Fruit fly (Drosophila melanogaster) whole organism, embryonic: ENCODE results near the gene CG34310.

Experiments
- Abd-B ChIP-seq: fragments of 200-800 bp; sonication (Bioruptor generic); optimal IDR thresholded peaks from 2 replicates; lab custom pipeline; 2018; ENCODE audit warnings: missing biosample characterization, mild to moderate bottlenecking, missing genetic modification characterization, moderate library complexity
- B-H1 ChIP-seq: fragments of 200-800 bp; sonication (Bioruptor generic); IDR thresholded peaks from 3 replicates; pipeline ENCODE4 v1.3.6; 2022; ENCODE audit warnings: missing biosample characterization, missing genetic modification characterization
- CG12659 ChIP-seq: fragments of 200-800 bp; sonication (Bioruptor generic); optimal IDR thresholded peaks from 3 replicates; lab custom pipeline; 2017; ENCODE audit warnings: mild to moderate bottlenecking, missing biosample characterization, missing genetic modification reagents, missing genetic modification characterization
- CG13296 ChIP-seq: fragments of 200-800 bp; sonication (Bioruptor generic); optimal IDR thresholded peaks from 3 replicates; lab custom pipeline; 2018; ENCODE audit warnings: missing biosample characterization, mild to moderate bottlenecking, missing genetic modification characterization
- CG13624 ChIP-seq: fragments of 200-800 bp; sonication (Bioruptor generic); optimal IDR thresholded peaks from 2 replicates; lab custom pipeline; 2016; ENCODE audit warnings: missing biosample characterization, missing genetic modification characterization
- CG14860 ChIP-seq: fragments of 200-800 bp; sonication (Bioruptor generic); IDR thresholded peaks from 3 replicates; pipeline ENCODE4 v1.3.6; 2022; ENCODE audit warnings: missing biosample characterization, missing genetic modification characterization; ENCODE audit not compliant: partially characterized antibody
- CG15514 ChIP-seq: fragments of 200-800 bp; sonication (Bioruptor generic); optimal IDR thresholded peaks from 3 replicates; lab custom pipeline; 2017; ENCODE audit warnings: missing biosample characterization, missing genetic modification characterization, mild to moderate bottlenecking, moderate library complexity, missing genetic modification reagents
- CG16779 ChIP-seq: fragments of 200-800 bp; sonication (Bioruptor generic); IDR thresholded peaks from 2 replicates; pipeline ENCODE4 v1.3.6; 2022; ENCODE audit warnings: missing biosample characterization, missing genetic modification characterization
- CG16813 ChIP-seq: fragments of 200-800 bp; sonication (Bioruptor generic); IDR thresholded peaks from 3 replicates; pipeline ENCODE4 v1.3.6; 2022; ENCODE audit warnings: missing biosample characterization, missing genetic modification characterization; ENCODE audit not compliant: partially characterized antibody
- CG17829 ChIP-seq: fragments of 200-800 bp; optimal IDR thresholded peaks from 2 replicates; lab custom pipeline; 2019; ENCODE audit warnings: missing biosample characterization, mild to moderate bottlenecking, missing genetic modification characterization, moderate library complexity
- CG18764 ChIP-seq: fragments of 200-800 bp; sonication (Bioruptor generic); optimal IDR thresholded peaks from 3 replicates; lab custom pipeline; 2016; ENCODE audit warnings: missing biosample characterization, missing genetic modification characterization
- CG3407 ChIP-seq: fragments of 200-800 bp; sonication (Bioruptor generic); optimal IDR thresholded peaks from 2 replicates; lab custom pipeline; 2018; ENCODE audit warnings: missing biosample characterization, mild to moderate bottlenecking, missing genetic modification characterization
- CG5953 ChIP-seq: fragments of 200-800 bp; sonication (Bioruptor generic); IDR thresholded peaks from 2 replicates; pipeline ENCODE4 v1.3.6; 2022; ENCODE audit warnings: missing biosample characterization, missing genetic modification characterization
- CG7372 ChIP-seq: fragments of 200-800 bp; sonication (Bioruptor generic); IDR thresholded peaks from 2 replicates; pipeline ENCODE4 v1.3.6; 2022; ENCODE audit warnings: missing biosample characterization, missing genetic modification characterization
- CG8924 ChIP-seq: fragments of 200-800 bp; optimal IDR thresholded peaks from 3 replicates; lab custom pipeline; 2019; ENCODE audit warnings: missing biosample characterization, mild to moderate bottlenecking, missing genetic modification characterization, moderate library complexity
- CG9932 ChIP-seq: fragments of 200-800 bp; sonication (Bioruptor generic); IDR thresholded peaks from 2 replicates; pipeline ENCODE4 v1.3.6; 2022; ENCODE audit warnings: missing biosample characterization, missing genetic modification characterization
- Deaf1 ChIP-seq: fragments of 200-800 bp; optimal IDR thresholded peaks from 3 replicates; lab custom pipeline; 2019; ENCODE audit warnings: missing biosample characterization, mild to moderate bottlenecking, missing genetic modification characterization, moderate library complexity
- Dll ChIP-seq: fragments of 200-800 bp; sonication (Bioruptor generic); IDR thresholded peaks from 4 replicates; pipeline ENCODE4 v1.3.6; 2022; ENCODE audit warnings: missing biosample characterization, missing genetic modification characterization; ENCODE audit not compliant: partially characterized antibody
- E2f2 ChIP-seq: fragments of 200-800 bp; sonication (Bioruptor generic); IDR thresholded peaks from 2 replicates; pipeline ENCODE4 v1.3.6; 2022; ENCODE audit warnings: missing biosample characterization, missing genetic modification characterization
- Fer1 ChIP-seq: fragments of 200-800 bp; sonication (Bioruptor generic); optimal IDR thresholded peaks from 2 replicates; lab custom pipeline; 2017; ENCODE audit warnings: missing biosample characterization, mild to moderate bottlenecking, missing genetic modification characterization
- MBD-R2 ChIP-seq: fragments of 200-800 bp; sonication (Bioruptor generic); IDR thresholded peaks from 2 replicates; pipeline ENCODE4 v1.3.6; 2022; ENCODE audit warnings: missing biosample characterization, missing genetic modification characterization
- Mrtf ChIP-seq: fragments of 200-800 bp; sonication (Bioruptor generic); IDR thresholded peaks from 3 replicates; pipeline ENCODE4 v1.3.6; 2022; ENCODE audit warnings: missing biosample characterization, missing genetic modification characterization
- Nf-YB ChIP-seq: fragments of 200-800 bp; sonication (Bioruptor generic); optimal IDR thresholded peaks from 3 replicates; lab custom pipeline; 2019; ENCODE audit warnings: missing biosample characterization, mild to moderate bottlenecking, missing genetic modification characterization, moderate library complexity
- Nf-YC ChIP-seq: fragments of 200-800 bp; optimal IDR thresholded peaks from 3 replicates; lab custom pipeline; 2019; ENCODE audit warnings: missing biosample characterization, mild to moderate bottlenecking, missing genetic modification characterization, moderate library complexity
- Opbp ChIP-seq: fragments of 200-800 bp; sonication (Bioruptor generic); IDR thresholded peaks from 3 replicates; pipeline ENCODE4 v1.3.6; 2022; ENCODE audit warnings: missing biosample characterization, missing genetic modification characterization; ENCODE audit not compliant: partially characterized antibody
- Ptx1 ChIP-seq: fragments of 200-800 bp; sonication (Bioruptor generic); IDR thresholded peaks from 2 replicates; pipeline ENCODE4 v1.3.6; 2022; ENCODE audit warnings: missing biosample characterization, missing genetic modification characterization
- Scr ChIP-seq: fragments of 200-800 bp; sonication (Bioruptor generic); IDR thresholded peaks from 2 replicates; pipeline ENCODE4 v1.3.6; 2022; ENCODE audit warnings: missing biosample characterization, missing genetic modification characterization; ENCODE audit not compliant: partially characterized antibody
- amos ChIP-seq: fragments of 200-800 bp; sonication (Bioruptor generic); IDR thresholded peaks from 2 replicates; pipeline ENCODE4 v1.3.6; 2022; ENCODE audit warnings: missing biosample characterization, missing genetic modification characterization; ENCODE audit not compliant: partially characterized antibody
- cg ChIP-seq: fragments of 200-800 bp; sonication (Bioruptor generic); optimal IDR thresholded peaks from 3 replicates; lab custom pipeline; 2019; ENCODE audit warnings: missing biosample characterization, mild to moderate bottlenecking, missing genetic modification characterization, moderate library complexity
- crol ChIP-seq: fragments of 200-800 bp; sonication (Bioruptor generic); IDR thresholded peaks from 2 replicates; pipeline ENCODE4 v1.3.6; 2022; ENCODE audit warnings: missing biosample characterization, missing genetic modification characterization
- danr ChIP-seq: fragments of 200-800 bp; sonication (Bioruptor generic); IDR thresholded peaks from 2 replicates; pipeline ENCODE4 v1.3.6; 2022; ENCODE audit warnings: missing biosample characterization, missing genetic modification characterization
- dm ChIP-seq: fragments of 200-800 bp; sonication (Bioruptor generic); optimal IDR thresholded peaks from 3 replicates; lab custom pipeline; 2016; ENCODE audit warnings: missing biosample characterization, missing genetic modification characterization
- dmrt11E ChIP-seq: fragments of 200-800 bp; sonication (Bioruptor generic); optimal IDR thresholded peaks from 3 replicates; lab custom pipeline; 2018; ENCODE audit warnings: missing biosample characterization, mild to moderate bottlenecking, missing genetic modification characterization, moderate library complexity
- dmrt99B ChIP-seq: fragments of 200-800 bp; sonication (Bioruptor generic); optimal IDR thresholded peaks from 2 replicates; lab custom pipeline; 2018; ENCODE audit warnings: missing biosample characterization, mild to moderate bottlenecking, missing genetic modification characterization, moderate library complexity
- dpn ChIP-seq, 2 experiments: fragments of 200-800 bp; sonication (Bioruptor generic); optimal IDR thresholded peaks; 3 replicates each; lab custom pipeline; 2016; ENCODE audit warnings: missing biosample characterization in 2 of 2, missing genetic modification characterization in 2 of 2
- exex ChIP-seq: fragments of 200-800 bp; sonication (Bioruptor generic); optimal IDR thresholded peaks from 4 replicates; lab custom pipeline; 2018; ENCODE audit warnings: missing biosample characterization, mild to moderate bottlenecking, missing genetic modification characterization, moderate library complexity
- ftz-f1 ChIP-seq: fragments of 200-800 bp; sonication (Bioruptor generic); optimal IDR thresholded peaks from 2 replicates; lab custom pipeline; 2016; ENCODE audit warnings: missing biosample characterization, missing genetic modification characterization
- fu2 ChIP-seq: fragments of 200-800 bp; sonication (Bioruptor generic); optimal IDR thresholded peaks from 2 replicates; lab custom pipeline; 2016; ENCODE audit warnings: missing biosample characterization, missing genetic modification characterization
- inv ChIP-seq: fragments of 200-800 bp; sonication (Bioruptor generic); IDR thresholded peaks from 2 replicates; pipeline ENCODE4 v1.3.6; 2022; ENCODE audit warnings: missing biosample characterization, missing genetic modification characterization; ENCODE audit not compliant: partially characterized antibody
- jing ChIP-seq: fragments of 200-800 bp; sonication (Bioruptor generic); optimal IDR thresholded peaks from 2 replicates; lab custom pipeline; 2018; ENCODE audit warnings: missing biosample characterization, mild to moderate bottlenecking, missing genetic modification characterization
- lilli ChIP-seq: fragments of 200-800 bp; sonication (Bioruptor generic); optimal IDR thresholded peaks from 3 replicates; lab custom pipeline; 2016; ENCODE audit warnings: missing biosample characterization, missing genetic modification characterization
- mld ChIP-seq: fragments of 200-800 bp; sonication (Bioruptor generic); IDR thresholded peaks from 3 replicates; pipeline ENCODE4 v1.3.6; 2022; ENCODE audit warnings: missing biosample characterization, missing genetic modification characterization; ENCODE audit not compliant: partially characterized antibody
- nom ChIP-seq: fragments of 200-800 bp; sonication (Bioruptor generic); optimal IDR thresholded peaks from 2 replicates; lab custom pipeline; 2017; ENCODE audit warnings: missing biosample characterization, missing genetic modification characterization, mild to moderate bottlenecking, moderate library complexity, missing genetic modification reagents
- otp ChIP-seq: fragments of 200-800 bp; sonication (Bioruptor generic); IDR thresholded peaks from 3 replicates; pipeline ENCODE4, ENCODE4 v1.3.6; 2022; ENCODE audit warnings: missing biosample characterization, missing genetic modification characterization
- psq ChIP-seq: fragments of 200-800 bp; sonication (Bioruptor generic); optimal IDR thresholded peaks from 2 replicates; lab custom pipeline; 2017; ENCODE audit warnings: missing biosample characterization, missing genetic modification characterization
- tin ChIP-seq: fragments of 200-800 bp; sonication (Bioruptor generic); optimal IDR thresholded peaks from 3 replicates; lab custom pipeline; 2016; ENCODE audit warnings: missing biosample characterization, missing genetic modification characterization
- unc-4 ChIP-seq: fragments of 200-800 bp; sonication (Bioruptor generic); IDR thresholded peaks from 2 replicates; pipeline ENCODE4 v1.3.6; 2022; ENCODE audit warnings: missing biosample characterization, missing genetic modification characterization; ENCODE audit not compliant: partially characterized antibody

Gene CG34310

dm6 chr2L:6722822-6723749 lies 59.6 kb downstream of the CG34310 start, which contains the start of gene homer (continued):
- peak; percentile 96 for TF ChIP-seq Opbp (GFP tag; lab: Robert Waterston, UW)
- TF ChIP-seq CG16779 (GFP tag; lab: Robert Waterston, UW) = no peak
- peak; percentile 78; the same call in 1 of the 2 replicates for TF ChIP-seq E2f2 (GFP tag; lab: Robert Waterston, UW)
- 0 out of 2 replicates have a peak, but pooled peaks have one; percentile 35 for TF ChIP-seq crol
- no peak for TF ChIP-seq B-H1
- peak; percentile 93 for TF ChIP-seq Scr
- peak; percentile 78 for TF ChIP-seq CG12659 (GFP tag; lab: Kevin White, UChicago)
- no peak for TF ChIP-seq psq (GFP tag; lab: Kevin White, UChicago)
- peak; percentile 63 for TF ChIP-seq CG9932 (GFP tag; lab: Robert Waterston, UW)
- no peak for TF ChIP-seq CG3407 (GFP tag; lab: Kevin White, UChicago)
- TF ChIP-seq dmrt99B = no peak
- peak; percentile 33 for TF ChIP-seq Nf-YB (GFP tag; lab: Kevin White, UChicago)
- TF ChIP-seq Fer1 (GFP tag; lab: Kevin White, UChicago) = peak; percentile 42
- TF ChIP-seq CG7372 (GFP tag; lab: Robert Waterston, UW) = 0 out of 2 replicates have a peak, but pooled peaks have one; percentile 11
- peak; percentile 40 for TF ChIP-seq CG15514 (GFP tag; lab: Kevin White, UChicago)
- no peak for TF ChIP-seq CG13624 (GFP tag; lab: Kevin White, UChicago)
- peak; percentile 27 for TF ChIP-seq dm (GFP tag; lab: Kevin White, UChicago)
- TF ChIP-seq dmrt11E (tag; lab: Kevin White, UChicago) = peak; percentile 4
- TF ChIP-seq jing (GFP tag; lab: Kevin White, UChicago) = no peak
- TF ChIP-seq MBD-R2 (GFP tag; lab: Robert Waterston, UW) = peak; percentile 38
- TF ChIP-seq CG8924 (tag; lab: Kevin White, UChicago) = peak; percentile 3
- peak; percentile 95 for TF ChIP-seq amos (GFP tag; lab: Robert Waterston, UW)
- no peak for TF ChIP-seq dpn (GFP tag; optimal IDR thresholded peaks at IDR 0.05; lab: Kevin White, UChicago)
- peak; percentile 96 for TF ChIP-seq CG16813 (GFP tag; lab: Robert Waterston, UW)
- peak; percentile 96 for TF ChIP-seq CG14860 (GFP tag; lab: Robert Waterston, UW)
- TF ChIP-seq Deaf1 (tag; lab: Kevin White, UChicago) = no peak
- TF ChIP-seq unc-4 = peak; percentile 86
- TF ChIP-seq ftz-f1 (GFP tag; lab: Kevin White, UChicago) = peak; percentile 10
- peak; percentile 36 for TF ChIP-seq nom (GFP tag; lab: Kevin White, UChicago)
- TF ChIP-seq CG13296 (GFP tag; lab: Kevin White, UChicago) = peak; percentile 33
- no peak for TF ChIP-seq Mrtf (GFP tag; lab: Robert Waterston, UW)
- peak; percentile 8 for TF ChIP-seq tin (GFP tag; lab: Kevin White, UChicago)
- TF ChIP-seq cg (GFP tag; lab: Kevin White, UChicago) = peak; percentile 100
- 0 out of 2 replicates have a peak, but pooled peaks have one; percentile 9 for TF ChIP-seq Ptx1 (GFP tag; lab: Robert Waterston, UW)
- peak; percentile 87 for TF ChIP-seq mld
- no peak for TF ChIP-seq lilli (GFP tag; lab: Kevin White, UChicago)
- peak; percentile 14 for TF ChIP-seq exex (tag; lab: Kevin White, UChicago)
- no peak for TF ChIP-seq fu2 (GFP tag; lab: Kevin White, UChicago)
- peak; percentile 10 for TF ChIP-seq CG17829 (tag; lab: Kevin White, UChicago)
- no peak for TF ChIP-seq danr (GFP tag; lab: Robert Waterston, UW)
- no peak for TF ChIP-seq CG18764 (GFP tag; lab: Kevin White, UChicago)
- peak; percentile 84 for TF ChIP-seq Abd-B (GFP tag; lab: Kevin White, UChicago)
- TF ChIP-seq Nf-YC (tag; lab: Kevin White, UChicago) = peak; percentile 57
- TF ChIP-seq inv (GFP tag; lab: Robert Waterston, UW) = peak; percentile 92
- TF ChIP-seq CG5953 (GFP tag; lab: Robert Waterston, UW) = no peak
- peak; percentile 92; the same call in 3 of the 4 replicates for TF ChIP-seq Dll (GFP tag; lab: Robert Waterston, UW)
- 0 out of 3 replicates have a peak, but pooled peaks have one; percentile 20 for TF ChIP-seq otp
